Worm (Caenorhabditis elegans) whole organism, midembryonic: ENCODE data around the gene R01H2.2.

ENCODE experiments used
- T22C8.4 ChIP-seq: fragments of 200-800 bp; sonication (Bioruptor generic); IDR thresholded peaks from 2 replicates; pipeline ENCODE4 v1.3.6; 2022; ENCODE audit warnings: missing genetic modification characterization, missing compliant biosample characterization
- cog-1 ChIP-seq: sonication (generic microtip); optimal IDR thresholded peaks from 2 replicates; lab custom pipeline; 2016; ENCODE audit warnings: missing genetic modification characterization, missing compliant biosample characterization
- flt-1 ChIP-seq: fragments of 200-800 bp; sonication (Bioruptor generic); IDR thresholded peaks from 2 replicates; pipeline ENCODE4 v1.3.6; 2022; ENCODE audit warnings: missing genetic modification characterization, missing compliant biosample characterization
- klf-2 ChIP-seq: fragments of 200-800 bp; sonication (Bioruptor generic); conservative IDR thresholded peaks from 2 replicates; pipeline ENCODE4 v1.3.6; 2022; ENCODE audit warnings: missing genetic modification reagents, missing genetic modification characterization, missing compliant biosample characterization
- med-1 ChIP-seq: sonication (generic microtip); optimal IDR thresholded peaks from 2 replicates; lab custom pipeline; 2017; ENCODE audit warnings: missing genetic modification characterization, mild to moderate bottlenecking, missing compliant biosample characterization, antibody characterized with exemption, missing genetic modification reagents; ENCODE audit not compliant: insufficient read depth
- ref-1 ChIP-seq: fragments of 200-800 bp; sonication (Bioruptor generic); conservative IDR thresholded peaks from 2 replicates; pipeline ENCODE4 v1.3.6; 2022; ENCODE audit warnings: missing genetic modification reagents, missing genetic modification characterization, missing compliant biosample characterization
- tab-1 ChIP-seq: fragments of 200-800 bp; sonication (Bioruptor generic); IDR thresholded peaks from 2 replicates; pipeline ENCODE4 v1.3.6; 2022; ENCODE audit warnings: missing genetic modification characterization, missing compliant biosample characterization
- ztf-23 ChIP-seq: fragments of 200-800 bp; sonication (Bioruptor generic); IDR thresholded peaks from 2 replicates; pipeline ENCODE4 v1.3.6; 2022; ENCODE audit warnings: missing genetic modification reagents, missing genetic modification characterization, missing compliant biosample characterization
- ztf-29 ChIP-seq: fragments of 200-800 bp; sonication (Bioruptor generic); IDR thresholded peaks from 2 replicates; pipeline ENCODE4 v1.3.6; 2022; ENCODE audit warnings: missing genetic modification reagents, missing genetic modification characterization, missing compliant biosample characterization

The R01H2.2 gene

DNA sequence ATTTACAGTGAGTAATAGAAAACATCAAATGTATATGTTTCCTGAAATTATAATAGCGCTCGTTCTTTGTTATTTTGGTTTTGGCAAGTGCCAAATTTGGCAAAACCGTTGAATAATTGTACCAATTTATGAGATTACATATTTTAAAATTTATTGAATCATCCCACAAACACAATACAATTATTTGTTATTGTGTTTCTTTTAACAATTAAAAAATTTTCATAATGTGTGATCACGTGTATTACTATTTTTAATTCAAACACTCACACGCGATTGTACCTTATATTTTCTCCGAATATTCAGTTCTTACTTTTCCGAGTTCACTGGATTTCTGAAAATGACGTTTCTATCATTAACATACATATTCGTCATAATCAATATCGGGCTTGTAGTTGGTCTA is at the start of gene R01H2.2:
R01H2.2 (plus strand) TSS at position 301 of the 400 bp plus-strand sequence.
- no peak for TF ChIP-seq med-1
- TF ChIP-seq tab-1, result no peak
- no peak for TF ChIP-seq ztf-23 (GFP tag; lab: Robert Waterston, UW)
- TF ChIP-seq cog-1 (tag; lab: Kevin White, UChicago), result no peak
- no peak for TF ChIP-seq ztf-29

DNA sequence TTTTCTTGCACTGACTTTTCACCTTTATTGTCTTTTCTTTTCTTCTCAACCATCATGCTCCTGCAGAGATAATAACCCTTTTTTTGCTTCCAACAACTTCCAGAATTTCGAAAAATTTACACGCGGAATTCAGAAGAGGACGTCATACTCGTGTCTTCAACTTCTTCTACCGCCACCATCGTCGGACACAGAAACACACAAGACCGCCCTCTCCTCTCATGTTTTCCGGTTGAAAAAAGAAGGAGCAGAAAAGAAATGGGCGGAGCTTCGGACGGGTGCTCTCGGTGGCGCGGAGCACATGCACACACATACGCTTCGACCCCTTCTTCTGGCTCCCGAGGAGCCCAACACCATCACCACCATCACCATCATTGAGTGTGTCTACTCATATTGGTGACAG is 47.5 kb upstream of the R01H2.2 start, which contains the start of gene lgc-38:
lgc-38 (plus strand) TSS at position 301 of the 400 bp plus-strand sequence.
- no peak for TF ChIP-seq tab-1
- TF ChIP-seq cog-1 (tag; lab: Kevin White, UChicago), result no peak
- no peak for TF ChIP-seq klf-2 (GFP tag; lab: Robert Waterston, UW)
- no peak for TF ChIP-seq med-1
- TF ChIP-seq flt-1 (GFP tag; lab: Robert Waterston, UW), result no peak
- no peak for TF ChIP-seq ztf-23 (GFP tag; lab: Robert Waterston, UW)
- TF ChIP-seq ref-1 (GFP tag; lab: Robert Waterston, UW), result no peak
- TF ChIP-seq ztf-29, result no peak
- no peak for TF ChIP-seq T22C8.4 (GFP tag; lab: Robert Waterston, UW)

DNA sequence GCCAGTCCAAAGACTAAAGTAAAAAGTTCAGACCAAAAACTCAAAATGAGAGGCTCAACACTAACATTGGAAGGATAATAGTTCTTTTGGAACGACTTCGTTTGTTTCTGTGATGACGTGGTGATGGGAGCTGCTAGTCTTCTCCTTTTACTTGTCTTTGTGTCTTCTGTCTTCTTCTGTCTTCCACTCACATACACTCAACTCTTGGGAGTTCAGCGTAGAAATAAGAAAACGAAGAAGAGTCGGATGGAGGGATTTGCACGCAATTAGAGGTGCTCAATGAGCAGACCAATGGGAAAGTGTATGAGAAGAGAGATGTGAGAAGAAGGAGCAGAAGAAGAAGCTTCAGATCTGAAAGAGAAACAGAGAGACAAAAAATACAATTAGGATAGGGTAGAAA is 44.3 kb upstream of the R01H2.2 start:
- TF ChIP-seq klf-2 (GFP tag; lab: Robert Waterston, UW) (no peak), ref-1 (GFP tag; lab: Robert Waterston, UW) (no peak), med-1 (no peak), ztf-29 (no peak), flt-1 (GFP tag; lab: Robert Waterston, UW) (no peak), tab-1 (no peak), ztf-23 (GFP tag; lab: Robert Waterston, UW) (no peak), T22C8.4 (GFP tag; lab: Robert Waterston, UW) (no peak), cog-1 (tag; lab: Kevin White, UChicago) (no peak)

DNA sequence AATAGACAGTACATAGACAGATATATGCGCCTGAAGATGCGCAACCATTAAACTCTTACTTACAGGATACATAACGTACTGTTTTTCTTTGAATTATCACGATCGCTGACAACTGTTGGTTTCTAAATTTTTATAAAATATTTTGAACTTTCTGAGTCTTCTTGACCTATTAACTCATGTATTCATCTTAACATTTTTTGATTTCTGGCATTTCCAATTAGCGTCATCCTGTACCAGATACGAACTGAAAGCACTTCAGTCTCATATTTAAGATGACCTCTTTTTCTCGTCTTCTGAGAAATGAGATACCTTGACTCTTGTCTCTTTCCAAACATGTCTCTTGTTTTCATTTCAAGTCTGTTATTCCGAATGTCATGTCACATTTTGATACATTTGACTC is 42.6 kb upstream of the R01H2.2 start:
- TF ChIP-seq med-1 (no peak), cog-1 (tag; lab: Kevin White, UChicago) (no peak), tab-1 (no peak), flt-1 (GFP tag; lab: Robert Waterston, UW) (no peak), T22C8.4 (GFP tag; lab: Robert Waterston, UW) (no peak), ztf-29 (no peak), ref-1 (GFP tag; lab: Robert Waterston, UW) (no peak), ztf-23 (GFP tag; lab: Robert Waterston, UW) (no peak), klf-2 (GFP tag; lab: Robert Waterston, UW) (no peak)

ce11 chrIII:7019724-7020123 is 36.6 kb upstream of the R01H2.2 start:
- TF ChIP-seq ref-1 (GFP tag; lab: Robert Waterston, UW) (no peak), klf-2 (GFP tag; lab: Robert Waterston, UW) (no peak), tab-1 (no peak), ztf-29 (no peak)

DNA sequence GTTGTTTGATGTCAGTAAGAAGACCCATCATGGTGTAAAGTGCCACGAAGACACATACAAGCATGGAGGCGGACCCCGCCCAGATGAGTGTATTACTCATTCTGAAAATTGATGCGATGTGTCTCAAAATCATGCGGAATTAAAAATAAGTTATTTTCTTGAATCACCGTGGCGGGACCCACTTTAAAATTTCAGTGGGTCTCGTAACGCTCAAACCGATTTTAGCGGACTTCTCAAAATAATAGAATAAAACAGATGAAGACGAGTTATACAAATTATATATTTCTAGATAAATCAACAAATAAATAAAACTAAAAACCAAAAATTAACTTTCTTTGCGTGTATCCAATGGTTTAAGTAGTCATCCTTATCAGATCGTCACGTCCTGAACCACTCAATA is 35.8 kb upstream of the R01H2.2 start, which contains the start of gene col-8:
col-8 (minus strand) TSS at position 101 of the 400 bp plus-strand sequence.
- TF ChIP-seq tab-1 (no peak), ztf-29 (no peak), flt-1 (GFP tag; lab: Robert Waterston, UW) (no peak), ref-1 (GFP tag; lab: Robert Waterston, UW) (no peak), med-1 (no peak), cog-1 (tag; lab: Kevin White, UChicago) (no peak), ztf-23 (GFP tag; lab: Robert Waterston, UW) (no peak), T22C8.4 (GFP tag; lab: Robert Waterston, UW) (no peak), klf-2 (GFP tag; lab: Robert Waterston, UW) (no peak)

DNA sequence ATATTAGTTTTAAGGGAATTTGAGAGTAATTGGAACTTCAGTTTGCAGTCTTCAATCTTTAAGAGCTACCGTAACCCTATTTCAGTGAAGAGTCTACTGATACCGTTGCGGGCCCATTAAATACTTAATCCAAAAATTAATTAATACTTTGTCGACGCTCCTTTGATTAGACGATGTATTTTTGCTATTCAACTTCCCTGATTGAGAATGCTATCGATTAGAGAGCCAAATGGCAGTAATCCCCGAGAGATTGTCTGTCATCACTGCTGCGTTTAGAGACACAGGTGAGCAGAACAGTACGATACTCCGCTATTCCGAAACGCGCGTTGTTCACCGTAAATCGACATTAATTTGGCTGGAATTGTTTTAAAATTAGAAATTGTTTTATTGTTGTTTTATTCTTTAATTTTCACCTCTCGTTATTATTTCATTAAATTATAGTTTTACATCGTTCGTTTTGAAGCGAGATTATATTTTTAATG is 35.1 kb upstream of the R01H2.2 start, which contains the start of gene rfl-1:
rfl-1 (plus strand) TSS at position 51 of the 482 bp plus-strand sequence.
- no peak for TF ChIP-seq ztf-23 (GFP tag; lab: Robert Waterston, UW)

DNA sequence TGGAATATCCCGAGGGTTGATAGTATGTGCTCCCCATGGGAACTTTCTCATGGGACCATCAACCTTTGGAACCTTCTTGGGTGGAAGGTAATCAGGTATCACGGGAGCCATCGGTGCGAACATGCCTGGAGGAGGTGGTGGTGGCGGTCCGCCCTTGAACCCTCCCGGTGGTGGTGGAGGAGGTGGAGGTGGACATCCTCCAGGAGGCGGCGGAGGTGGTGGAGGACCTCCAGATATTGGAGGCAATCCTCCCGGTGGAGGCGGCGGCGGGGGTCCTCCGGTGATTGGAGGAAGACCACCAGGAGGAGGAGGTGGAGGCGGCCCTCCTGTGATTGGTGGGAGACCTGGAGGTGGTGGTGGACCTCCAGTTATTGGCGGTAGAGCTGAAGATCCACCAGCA is 30.5 kb upstream of the R01H2.2 start:
- TF ChIP-seq flt-1 (GFP tag; lab: Robert Waterston, UW) (no peak; the same call in 1 of the 2 replicates), ref-1 (GFP tag; lab: Robert Waterston, UW) (no peak), klf-2 (GFP tag; lab: Robert Waterston, UW) (no peak), tab-1 (no peak), ztf-29 (no peak), ztf-23 (GFP tag; lab: Robert Waterston, UW) (no peak)

- no peak for TF ChIP-seq klf-2 (GFP tag; lab: Robert Waterston, UW)
- no peak for TF ChIP-seq ztf-29
- no peak for TF ChIP-seq ref-1 (GFP tag; lab: Robert Waterston, UW)
- no peak for TF ChIP-seq flt-1 (GFP tag; lab: Robert Waterston, UW)
- TF ChIP-seq cog-1 (tag; lab: Kevin White, UChicago), result no peak
- no peak for TF ChIP-seq tab-1
- TF ChIP-seq med-1, result no peak
- TF ChIP-seq ztf-23 (GFP tag; lab: Robert Waterston, UW), result no peak
Observed at ce11 chrIII:7029105-7029504, 27.2 kb upstream of the R01H2.2 start, which contains the start of gene cyk-1. TSS of gene cyk-1 (minus strand) at chrIII:7029205.

- TF ChIP-seq ztf-23 (GFP tag; lab: Robert Waterston, UW), result 0 out of 2 replicates have a peak, but pooled peaks have one; percentile 11
- peak; percentile 55; the same call in 1 of the 2 replicates for TF ChIP-seq T22C8.4 (GFP tag; lab: Robert Waterston, UW)
- no peak for TF ChIP-seq med-1
- 0 out of 2 replicates have a peak, but pooled peaks have one; percentile 31 for TF ChIP-seq ref-1 (GFP tag; lab: Robert Waterston, UW)
- TF ChIP-seq klf-2 (GFP tag; lab: Robert Waterston, UW), result no peak
- TF ChIP-seq tab-1, result peak; percentile 76; the same call in 1 of the 2 replicates
- TF ChIP-seq flt-1 (GFP tag; lab: Robert Waterston, UW), result peak; percentile 80
- peak; percentile 38; the same call in 1 of the 2 replicates for TF ChIP-seq ztf-29
Observed at ce11 chrIII:7030044-7030804, 26.1 kb upstream of the R01H2.2 start.
